Fruit fly (Drosophila melanogaster): ENCODE data around the gene FucTB.

FucTB gene

DNA sequence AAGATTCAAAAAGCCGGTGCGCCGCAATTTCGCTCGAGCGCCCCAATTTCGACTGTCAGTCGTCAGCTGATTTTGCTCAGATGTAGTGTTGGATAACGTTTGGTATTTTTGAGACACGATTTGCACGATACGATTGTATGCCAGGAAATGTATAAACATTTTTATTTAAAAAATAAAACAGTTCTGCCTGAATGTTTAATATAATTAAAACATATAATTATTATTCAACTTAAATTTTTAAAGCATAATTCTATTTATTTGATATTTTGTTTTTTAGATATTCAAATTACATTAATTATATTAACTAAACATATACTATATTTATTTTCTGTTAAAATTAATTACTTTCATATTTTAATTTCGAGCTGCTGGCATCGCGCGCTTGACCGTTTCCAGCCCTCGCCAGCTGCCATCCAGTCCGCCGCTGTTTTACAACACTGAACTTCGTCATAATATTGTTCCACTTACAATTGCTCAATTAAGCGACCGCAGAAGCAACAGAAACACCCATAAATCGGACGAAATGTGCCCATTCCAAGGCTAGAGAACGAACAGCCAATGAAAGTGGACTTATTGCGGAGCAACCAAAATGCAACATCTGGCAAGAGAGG is at the start of gene FucTB, which contains the start of gene scat (continued):
- TF ChIP-seq C15 (GFP tag; IDR thresholded peaks at IDR 0.05) (0 out of 3 replicates have a peak, but pooled peaks have one; percentile 50), Ets97D (GFP tag; optimal IDR thresholded peaks at IDR 0.05) (peak; percentile 52), Fer3 (tag; optimal IDR thresholded peaks at IDR 0.05) (peak; percentile 86), CG8478 (optimal IDR thresholded peaks at IDR 0.05) (no peak), Doc2 (GFP tag; IDR thresholded peaks at IDR 0.05) (peak; percentile 63), CG6765 (GFP tag; optimal IDR thresholded peaks at IDR 0.05) (peak; percentile 77), lbe (GFP tag; optimal IDR thresholded peaks at IDR 0.05) (peak; percentile 87), CG33557 (GFP tag; optimal IDR thresholded peaks at IDR 0.05) (peak; percentile 86), HLH54F (GFP tag; optimal IDR thresholded peaks at IDR 0.05) (peak; percentile 77), CG17359 (tag; optimal IDR thresholded peaks at IDR 0.05) (peak; percentile 78), sd (tag; optimal IDR thresholded peaks at IDR 0.05) (no peak), CG2120 (GFP tag; optimal IDR thresholded peaks at IDR 0.05) (peak; percentile 89), CG8924 (tag; optimal IDR thresholded peaks at IDR 0.05) (peak; percentile 96), Scr (GFP tag; IDR thresholded peaks at IDR 0.05; ENCODE audit: partially characterized antibody) (peak; percentile 32; the same call in 1 of the 2 replicates), CG12155 (GFP tag; optimal IDR thresholded peaks at IDR 0.05) (peak; percentile 88), CG12236 (GFP tag; optimal IDR thresholded peaks at IDR 0.05) (no peak), CG30431 (GFP tag; optimal IDR thresholded peaks at IDR 0.05) (peak; percentile 92), Bdp1 (GFP tag; optimal IDR thresholded peaks at IDR 0.05) (peak; percentile 41), MBD-R2 (GFP tag; IDR thresholded peaks at IDR 0.05) (peak; percentile 79), wdn (GFP tag; IDR thresholded peaks at IDR 0.05) (peak; percentile 78), CG10462 (GFP tag; optimal IDR thresholded peaks at IDR 0.05) (peak; percentile 76), CG10979 (tag; optimal IDR thresholded peaks at IDR 0.05) (peak; percentile 93), CG5953 (GFP tag; IDR thresholded peaks at IDR 0.05) (no peak), Dfd (GFP tag; optimal IDR thresholded peaks at IDR 0.05) (no peak), NFAT (GFP tag; IDR thresholded peaks at IDR 0.05) (peak; percentile 93), CG15269 (tag; optimal IDR thresholded peaks at IDR 0.05) (peak; percentile 88), CG4404 (GFP tag; IDR thresholded peaks at IDR 0.05) (peak; percentile 96), CG12391 (tag; optimal IDR thresholded peaks at IDR 0.05) (peak; percentile 97), CG8765 (GFP tag; IDR thresholded peaks at IDR 0.05) (peak; percentile 90), tin (GFP tag; optimal IDR thresholded peaks at IDR 0.05) (peak; percentile 92), CG7357 (GFP tag; IDR thresholded peaks at IDR 0.05) (peak; percentile 87), ind (GFP tag; optimal IDR thresholded peaks at IDR 0.05) (peak; percentile 95), CG9932 (GFP tag; IDR thresholded peaks at IDR 0.05) (peak; percentile 97), CG14710 (tag; optimal IDR thresholded peaks at IDR 0.05) (peak; percentile 95), CG33213 (GFP tag; optimal IDR thresholded peaks at IDR 0.05) (peak; percentile 48), CG15479 (GFP tag; optimal IDR thresholded peaks at IDR 0.05) (peak; percentile 50), CG6683 (GFP tag; optimal IDR thresholded peaks at IDR 0.05) (peak; percentile 83), stc (GFP tag; IDR thresholded peaks at IDR 0.05) (peak; percentile 87)

dm6 chr2L:9467392-9467791 is 36.5 kb upstream of the FucTB start:
- TF ChIP-seq HHEX (GFP tag; optimal IDR thresholded peaks at IDR 0.05) (no peak), CHES-1-like (GFP tag; optimal IDR thresholded peaks at IDR 0.05) (no peak), ttk (GFP tag; IDR thresholded peaks at IDR 0.05) (no peak), Hr39 (optimal IDR thresholded peaks at IDR 0.05) (peak; percentile 96), CG14965 (GFP tag; optimal IDR thresholded peaks at IDR 0.05; ENCODE audit: borderline replicate concordance) (no peak), tap (tag; optimal IDR thresholded peaks at IDR 0.05) (no peak)
